Worm (Caenorhabditis elegans) whole organism, L2 larva: ENCODE data around the gene cdl-1.

Experiments
- C34F6.9 ChIP-seq: fragments of 150-350 bp; optimal IDR thresholded peaks from 2 replicates; lab custom pipeline; 2014; ENCODE audit warnings: missing biosample characterization, missing genetic modification characterization
- F13H6.1 ChIP-seq: sonication (generic microtip); optimal IDR thresholded peaks from 2 replicates; lab custom pipeline; 2016; ENCODE audit warnings: missing genetic modification characterization, missing compliant biosample characterization
- Y55F3AM.14 ChIP-seq: fragments of 200-800 bp; sonication (Bioruptor generic); optimal IDR thresholded peaks from 2 replicates; lab custom pipeline; 2018; ENCODE audit warnings: mild to moderate bottlenecking, missing genetic modification characterization, missing compliant biosample characterization
- ZK546.5 ChIP-seq: sonication (generic microtip); optimal IDR thresholded peaks from 2 replicates; lab custom pipeline; 2017; ENCODE audit warnings: missing biosample characterization, missing genetic modification characterization
- ama-1 ChIP-seq: fragments of 150-350 bp; optimal IDR thresholded peaks from 2 replicates; lab custom pipeline; 2018; ENCODE audit warnings: inconsistent platforms
- blmp-1 ChIP-seq: sonication (generic microtip); optimal IDR thresholded peaks from 2 replicates; lab custom pipeline; 2017; ENCODE audit warnings: missing genetic modification characterization, mild to moderate bottlenecking, missing compliant biosample characterization, antibody characterized with exemption, moderate library complexity; ENCODE audit not compliant: insufficient read depth
- ceh-16 ChIP-seq: fragments of 150-350 bp; optimal IDR thresholded peaks from 2 replicates; lab custom pipeline; 2014; ENCODE audit warnings: missing biosample characterization, missing genetic modification characterization
- ceh-82 ChIP-seq: fragments of 150-350 bp; optimal IDR thresholded peaks from 2 replicates; lab custom pipeline; 2014; ENCODE audit warnings: missing biosample characterization, missing genetic modification characterization
- crh-2 ChIP-seq: sonication (generic microtip); optimal IDR thresholded peaks from 2 replicates; lab custom pipeline; 2017; ENCODE audit warnings: missing biosample characterization, missing genetic modification characterization
- dmd-4 ChIP-seq: sonication (generic microtip); optimal IDR thresholded peaks from 2 replicates; lab custom pipeline; 2017; ENCODE audit warnings: missing biosample characterization, missing genetic modification characterization
- egl-27 ChIP-seq: sonication (generic microtip); optimal IDR thresholded peaks from 3 replicates; lab custom pipeline; 2017; ENCODE audit warnings: missing biosample characterization, missing genetic modification reagents, missing genetic modification characterization
- elt-3 ChIP-seq: sonication (generic microtip); optimal IDR thresholded peaks from 2 replicates; lab custom pipeline; 2017; ENCODE audit warnings: missing biosample characterization, missing genetic modification characterization
- lin-11 ChIP-seq: fragments of 150-350 bp; sonication (generic microtip); optimal IDR thresholded peaks from 2 replicates; lab custom pipeline; 2014; ENCODE audit warnings: missing biosample characterization, missing genetic modification characterization, inconsistent platforms, mixed read lengths
- lin-13 ChIP-seq: fragments of 150-350 bp; optimal IDR thresholded peaks from 2 replicates; lab custom pipeline; 2014; ENCODE audit warnings: missing biosample characterization, missing genetic modification reagents, missing genetic modification characterization
- lin-39 ChIP-seq: fragments of 150-350 bp; optimal IDR thresholded peaks from 2 replicates; lab custom pipeline; 2014; ENCODE audit warnings: missing biosample characterization, missing genetic modification reagents, missing genetic modification characterization
- lsy-2 ChIP-seq, 2 experiments: fragments of 150-350 bp in 1 of 2; sonication (generic microtip) in 1 of 2; optimal IDR thresholded peaks; 2 replicates each; lab custom pipeline; 2014 to 2017; ENCODE audit warnings: missing biosample characterization in 2 of 2, missing genetic modification characterization in 2 of 2
- mab-5 ChIP-seq: fragments of 150-350 bp; optimal IDR thresholded peaks from 2 replicates; lab custom pipeline; 2014; ENCODE audit warnings: missing biosample characterization, missing genetic modification characterization
- mdl-1 ChIP-seq, 2 experiments: fragments of 150-350 bp in 1 of 2; sonication (generic microtip) in 1 of 2; optimal IDR thresholded peaks; 2 replicates each; lab custom pipeline; 2017; ENCODE audit warnings: missing biosample characterization in 2 of 2, missing genetic modification characterization in 2 of 2
- nhr-10 ChIP-seq: sonication (generic microtip); optimal IDR thresholded peaks from 2 replicates; lab custom pipeline; 2017; ENCODE audit warnings: missing biosample characterization, missing genetic modification characterization
- nhr-11 ChIP-seq: fragments of 150-350 bp; optimal IDR thresholded peaks from 2 replicates; lab custom pipeline; 2014; ENCODE audit warnings: missing biosample characterization, missing genetic modification characterization
- nhr-12 ChIP-seq: fragments of 150-350 bp; optimal IDR thresholded peaks from 2 replicates; lab custom pipeline; 2014; ENCODE audit warnings: missing biosample characterization, missing genetic modification characterization
- nhr-129 ChIP-seq: fragments of 150-350 bp; optimal IDR thresholded peaks from 2 replicates; lab custom pipeline; 2014; ENCODE audit warnings: missing biosample characterization, missing genetic modification characterization
- nhr-21 ChIP-seq: fragments of 150-350 bp; optimal IDR thresholded peaks from 2 replicates; lab custom pipeline; 2014; ENCODE audit warnings: missing biosample characterization, missing genetic modification characterization
- nhr-23 ChIP-seq: fragments of 150-350 bp; optimal IDR thresholded peaks from 2 replicates; lab custom pipeline; 2014; ENCODE audit warnings: missing biosample characterization, missing genetic modification reagents, missing genetic modification characterization
- nhr-237 ChIP-seq: fragments of 150-350 bp; optimal IDR thresholded peaks from 2 replicates; lab custom pipeline; 2014; ENCODE audit warnings: missing biosample characterization, missing genetic modification characterization
- nhr-6 ChIP-seq: fragments of 150-350 bp; optimal IDR thresholded peaks from 2 replicates; lab custom pipeline; 2014; ENCODE audit warnings: missing biosample characterization, missing genetic modification characterization
- nhr-77 ChIP-seq: fragments of 150-350 bp; optimal IDR thresholded peaks from 2 replicates; lab custom pipeline; 2014; ENCODE audit warnings: missing biosample characterization, missing genetic modification characterization
- peb-1 ChIP-seq: fragments of 150-350 bp; optimal IDR thresholded peaks from 2 replicates; lab custom pipeline; 2014; ENCODE audit warnings: missing biosample characterization, missing genetic modification characterization
- skn-1 ChIP-seq: sonication (generic microtip); optimal IDR thresholded peaks from 2 replicates; lab custom pipeline; 2017; ENCODE audit warnings: missing biosample characterization, missing genetic modification characterization
- sma-3 ChIP-seq: sonication (generic microtip); optimal IDR thresholded peaks from 2 replicates; lab custom pipeline; 2016; ENCODE audit warnings: missing genetic modification reagents, missing genetic modification characterization, missing compliant biosample characterization
- sma-9 ChIP-seq, 2 experiments: fragments of 150-350 bp in 1 of 2; sonication (generic microtip) in 1 of 2; optimal IDR thresholded peaks; 2 replicates each; lab custom pipeline; 2014 to 2016; ENCODE audit warnings: missing genetic modification characterization in 2 of 2, mild to moderate bottlenecking in 1 of 2, missing biosample characterization in 1 of 2, missing compliant biosample characterization in 1 of 2, missing genetic modification reagents in 1 of 2, moderate library complexity in 1 of 2
- snpc-4 ChIP-seq: fragments of 150-350 bp; optimal IDR thresholded peaks from 2 replicates; lab custom pipeline; 2014; ENCODE audit warnings: missing biosample characterization, missing genetic modification characterization
- unc-55 ChIP-seq: fragments of 150-350 bp; sonication (generic microtip); optimal IDR thresholded peaks from 3 replicates; lab custom pipeline; 2014; ENCODE audit warnings: missing biosample characterization, missing genetic modification reagents, missing genetic modification characterization
- unc-62 ChIP-seq: fragments of 150-350 bp; optimal IDR thresholded peaks from 2 replicates; lab custom pipeline; 2014; ENCODE audit warnings: missing biosample characterization, missing genetic modification reagents, missing genetic modification characterization
- ztf-11 ChIP-seq: sonication (generic microtip); optimal IDR thresholded peaks from 2 replicates; lab custom pipeline; 2017; ENCODE audit warnings: missing biosample characterization, missing genetic modification characterization
- ztf-4 ChIP-seq: fragments of 150-350 bp; optimal IDR thresholded peaks from 2 replicates; lab custom pipeline; 2014; ENCODE audit warnings: missing biosample characterization, missing genetic modification characterization

Gene cdl-1

ce11 chrII:10753694-10754093 is 31.6 kb upstream of the cdl-1 start:
- TF ChIP-seq dmd-4 (tag; lab: Kevin White, UChicago), result no peak
- TF ChIP-seq ztf-4, result no peak
- no peak for TF ChIP-seq ZK546.5 (tag; lab: Kevin White, UChicago)
- no peak for TF ChIP-seq lin-11 (tag; lab: Kevin White, UChicago)
- TF ChIP-seq blmp-1 (tag; lab: Kevin White, UChicago), result no peak
- no peak for TF ChIP-seq sma-3
- no peak for TF ChIP-seq skn-1 (tag; lab: Kevin White, UChicago)
- TF ChIP-seq C34F6.9 (tag; lab: Kevin White, UChicago), result no peak
- no peak for TF ChIP-seq F13H6.1 (tag; lab: Kevin White, UChicago)
- TF ChIP-seq nhr-129 (tag; lab: Kevin White, UChicago), result no peak
- no peak for TF ChIP-seq ceh-82 (tag; lab: Kevin White, UChicago)
- no peak for TF ChIP-seq peb-1 (tag; lab: Kevin White, UChicago)
- TF ChIP-seq lin-13 (GFP tag; lab: Kevin White, UChicago), result no peak
- no peak for TF ChIP-seq ceh-16 (tag; lab: Kevin White, UChicago)
- no peak for TF ChIP-seq Y55F3AM.14 (GFP tag; lab: Kevin White, UChicago)
- TF ChIP-seq nhr-23 (tag; lab: Kevin White, UChicago), result no peak

DNA sequence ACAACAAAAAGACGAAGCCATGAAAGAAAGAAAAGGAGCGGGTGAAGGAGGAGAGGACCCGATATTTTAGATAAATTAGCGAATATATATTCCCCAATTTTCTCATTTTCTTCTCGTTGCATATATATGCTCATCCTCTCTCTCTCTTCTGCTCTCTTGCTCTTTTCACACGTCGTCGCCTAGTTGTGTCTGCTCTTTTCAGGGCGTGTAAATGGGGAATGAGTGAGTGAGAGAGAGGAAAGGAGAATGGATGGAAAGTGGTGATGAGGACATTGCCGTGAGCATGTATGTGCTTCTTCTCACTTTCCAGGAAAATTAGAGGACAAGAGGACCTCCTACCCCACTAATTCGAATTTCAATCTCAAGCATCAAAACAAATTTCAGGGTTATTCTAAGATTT is 29.8 kb upstream of the cdl-1 start:
- no peak for TF ChIP-seq snpc-4 (tag; lab: Kevin White, UChicago)
- no peak for TF ChIP-seq F13H6.1 (tag; lab: Kevin White, UChicago)
- TF ChIP-seq lsy-2 (tag; optimal IDR thresholded peaks at IDR 0.05; lab: Kevin White, UChicago), result no peak
- TF ChIP-seq Y55F3AM.14 (GFP tag; lab: Kevin White, UChicago), result no peak
- peak; percentile 5 for TF ChIP-seq crh-2 (tag; lab: Kevin White, UChicago)
- TF ChIP-seq unc-55, result no peak
- no peak for TF ChIP-seq nhr-10
- TF ChIP-seq elt-3, result no peak
- TF ChIP-seq lin-13 (GFP tag; lab: Kevin White, UChicago), result no peak
- TF ChIP-seq mab-5 (tag; lab: Kevin White, UChicago), result no peak
- TF ChIP-seq ama-1 (lab: Kevin White, UChicago), result no peak
- TF ChIP-seq nhr-129 (tag; lab: Kevin White, UChicago), result peak; percentile 28
- peak; percentile 36 for TF ChIP-seq C34F6.9 (tag; lab: Kevin White, UChicago)
- no peak for TF ChIP-seq skn-1 (tag; lab: Kevin White, UChicago)

ce11 chrII:10758951-10759350 is 26.3 kb upstream of the cdl-1 start:
- no peak for TF ChIP-seq ztf-4
- TF ChIP-seq snpc-4 (tag; lab: Kevin White, UChicago), result no peak
- no peak for TF ChIP-seq ztf-11
- TF ChIP-seq nhr-12 (tag; lab: Kevin White, UChicago), result no peak
- no peak for TF ChIP-seq nhr-77 (tag; lab: Kevin White, UChicago)
- no peak for TF ChIP-seq ceh-16 (tag; lab: Kevin White, UChicago)
- no peak for TF ChIP-seq nhr-6
- no peak for TF ChIP-seq nhr-129 (tag; lab: Kevin White, UChicago)
- TF ChIP-seq nhr-237 (tag; lab: Kevin White, UChicago), result no peak
- TF ChIP-seq ama-1 (lab: Kevin White, UChicago), result no peak
- TF ChIP-seq lin-13 (GFP tag; lab: Kevin White, UChicago), result no peak
- no peak for TF ChIP-seq crh-2 (tag; lab: Kevin White, UChicago)
- peak; percentile 18 for TF ChIP-seq F13H6.1 (tag; lab: Kevin White, UChicago)
- no peak for TF ChIP-seq blmp-1 (tag; lab: Kevin White, UChicago)
- TF ChIP-seq sma-9 (GFP tag; optimal IDR thresholded peaks at IDR 0.05; lab: Kevin White, UChicago), result peak; percentile 22
- no peak for TF ChIP-seq sma-9 (tag; optimal IDR thresholded peaks at IDR 0.05; lab: Kevin White, UChicago)
- TF ChIP-seq lin-39 (tag; lab: Kevin White, UChicago), result no peak

ce11 chrII:10759425-10759824 is 25.8 kb upstream of the cdl-1 start:
- no peak for TF ChIP-seq ceh-82 (tag; lab: Kevin White, UChicago)
- no peak for TF ChIP-seq nhr-11 (tag; lab: Kevin White, UChicago)
- no peak for TF ChIP-seq unc-62 (GFP tag; lab: Kevin White, UChicago)
- no peak for TF ChIP-seq nhr-77 (tag; lab: Kevin White, UChicago)
- TF ChIP-seq ztf-4, result no peak
- no peak for TF ChIP-seq mdl-1 (tag; optimal IDR thresholded peaks at IDR 0.05; lab: Kevin White, UChicago)
- TF ChIP-seq nhr-21, result no peak
- TF ChIP-seq lin-13 (GFP tag; lab: Kevin White, UChicago), result no peak
- TF ChIP-seq blmp-1 (tag; lab: Kevin White, UChicago), result no peak
- TF ChIP-seq egl-27 (tag; lab: Kevin White, UChicago), result no peak
